Worm (Caenorhabditis elegans) whole organism, young adult: ENCODE data around the gene moc-2.

Experiments used
- B0261.1 ChIP-seq: sonication (generic microtip); optimal IDR thresholded peaks from 2 replicates; lab custom pipeline; 2016; ENCODE audit warnings: mild to moderate bottlenecking, missing genetic modification characterization, moderate library complexity, missing compliant biosample characterization
- C17E4.6 ChIP-seq: fragments of 200-800 bp; sonication (Bioruptor generic); IDR thresholded peaks from 2 replicates; pipeline ENCODE4 v1.3.6; 2022; ENCODE audit warnings: missing genetic modification reagents, missing genetic modification characterization, missing compliant biosample characterization
- ama-1 ChIP-seq, 3 experiments: fragments of 150-350 bp in 1 of 3; sonication (generic microtip) in 2 of 3; optimal IDR thresholded peaks; 2 replicates each; lab custom pipeline; 2014 to 2018; ENCODE audit warnings: missing biosample characterization in 2 of 3, missing genetic modification characterization in 2 of 3, missing genetic modification reagents in 2 of 3
- athp-1 ChIP-seq: sonication (generic microtip); optimal IDR thresholded peaks from 2 replicates; lab custom pipeline; 2017; ENCODE audit warnings: mild to moderate bottlenecking, missing genetic modification characterization, missing compliant biosample characterization
- ceh-91 ChIP-seq: fragments of 200-800 bp; sonication (Bioruptor generic); IDR thresholded peaks from 2 replicates; pipeline ENCODE4 v1.3.6; 2022; ENCODE audit warnings: missing genetic modification reagents, missing genetic modification characterization, missing compliant biosample characterization
- dpl-1 ChIP-seq: fragments of 150-350 bp; optimal IDR thresholded peaks from 2 replicates; lab custom pipeline; 2014; ENCODE audit warnings: missing biosample characterization, missing genetic modification reagents, missing genetic modification characterization
- efl-1 ChIP-seq: fragments of 150-350 bp; optimal IDR thresholded peaks from 2 replicates; lab custom pipeline; 2014; ENCODE audit warnings: missing biosample characterization, missing genetic modification reagents, missing genetic modification characterization
- egl-18 ChIP-seq: fragments of 200-800 bp; sonication (Bioruptor generic); IDR thresholded peaks from 2 replicates; pipeline ENCODE4 v1.3.6; 2022; ENCODE audit warnings: missing genetic modification reagents, missing genetic modification characterization, missing compliant biosample characterization
- him-1 ChIP-seq: sonication (generic microtip); optimal IDR thresholded peaks from 2 replicates; lab custom pipeline; 2016; ENCODE audit warnings: missing genotype, missing genetic modification reagents, missing genetic modification characterization, missing compliant biosample characterization
- madf-6 ChIP-seq: fragments of 200-800 bp; sonication (Bioruptor generic); IDR thresholded peaks from 2 replicates; pipeline ENCODE4 v1.3.6; 2022; ENCODE audit warnings: missing genetic modification reagents, missing genetic modification characterization, missing compliant biosample characterization
- nhr-120 ChIP-seq: fragments of 200-800 bp; sonication (Bioruptor generic); IDR thresholded peaks from 2 replicates; pipeline ENCODE4 v1.3.6; 2022; ENCODE audit warnings: missing genetic modification characterization, missing compliant biosample characterization
- unc-130 ChIP-seq: sonication (generic microtip); optimal IDR thresholded peaks from 2 replicates; lab custom pipeline; 2016; ENCODE audit warnings: missing genetic modification reagents, missing genetic modification characterization, missing compliant biosample characterization

ce11 chrV:6541875-6542274 lies 37.9 kb upstream of the moc-2 start:
- TF ChIP-seq nhr-120 (GFP tag; lab: Robert Waterston, UW) (no peak), athp-1 (no peak), unc-130 (no peak), efl-1 (GFP tag; lab: Kevin White, UChicago) (no peak), B0261.1 (tag; lab: Kevin White, UChicago) (no peak), ama-1 (optimal IDR thresholded peaks at IDR 0.05; lab: Kevin White, UChicago) (no peak), ama-1 (GFP tag; optimal IDR thresholded peaks at IDR 0.05; lab: Kevin White, UChicago) (no peak), him-1 (tag; lab: Kevin White, UChicago) (no peak), C17E4.6 (GFP tag; lab: Robert Waterston, UW) (no peak), dpl-1 (no peak), ceh-91 (GFP tag; lab: Robert Waterston, UW) (no peak), madf-6 (GFP tag; lab: Robert Waterston, UW) (0 out of 2 replicates have a peak, but pooled peaks have one; percentile 13), egl-18 (GFP tag; lab: Robert Waterston, UW) (no peak)
